Worm (Caenorhabditis elegans) whole organism, late embryonic: Measurements from ENCODE around the gene C30G12.1.

Experiments
- C08G9.2 ChIP-seq: sonication (generic microtip); optimal IDR thresholded peaks from 2 replicates; lab custom pipeline; 2016; ENCODE audit warnings: mild to moderate bottlenecking, missing genetic modification characterization, moderate library complexity, missing compliant biosample characterization
- F13H6.1 ChIP-seq: sonication (generic microtip); optimal IDR thresholded peaks from 2 replicates; lab custom pipeline; 2016; ENCODE audit warnings: missing genetic modification characterization, missing compliant biosample characterization
- K02D7.2 ChIP-seq: sonication (generic microtip); optimal IDR thresholded peaks from 2 replicates; lab custom pipeline; 2017; ENCODE audit warnings: mild to moderate bottlenecking, missing genetic modification characterization, missing compliant biosample characterization
- K09A11.1 ChIP-seq: sonication (generic microtip); optimal IDR thresholded peaks from 2 replicates; lab custom pipeline; 2017; ENCODE audit warnings: antibody characterized with exemption, mild to moderate bottlenecking, missing genetic modification characterization, missing compliant biosample characterization; ENCODE audit not compliant: insufficient read depth
- Y22D7AL.16 ChIP-seq: sonication (generic microtip); optimal IDR thresholded peaks from 2 replicates; lab custom pipeline; 2016; ENCODE audit warnings: missing genetic modification characterization, missing compliant biosample characterization
- ahr-1 ChIP-seq: sonication (generic microtip); optimal IDR thresholded peaks from 2 replicates; lab custom pipeline; 2016; ENCODE audit warnings: missing genetic modification characterization, missing compliant biosample characterization
- ama-1 ChIP-seq: fragments of 150-350 bp; optimal IDR thresholded peaks from 2 replicates; lab custom pipeline; 2014
- ceh-18 ChIP-seq: sonication (generic microtip); optimal IDR thresholded peaks from 2 replicates; lab custom pipeline; 2016; ENCODE audit warnings: missing genetic modification characterization, missing compliant biosample characterization
- ceh-2 ChIP-seq: sonication (generic microtip); optimal IDR thresholded peaks from 2 replicates; lab custom pipeline; 2016; ENCODE audit warnings: missing genotype, missing genetic modification characterization, missing compliant biosample characterization
- ceh-22 ChIP-seq: sonication (generic microtip); optimal IDR thresholded peaks from 2 replicates; lab custom pipeline; 2017; ENCODE audit warnings: missing biosample characterization, missing genetic modification characterization
- ceh-30 ChIP-seq: fragments of 150-350 bp; optimal IDR thresholded peaks from 2 replicates; lab custom pipeline; 2014; ENCODE audit warnings: missing biosample characterization, missing genetic modification characterization
- ceh-31 ChIP-seq: sonication (generic microtip); optimal IDR thresholded peaks from 2 replicates; lab custom pipeline; 2016; ENCODE audit warnings: missing genetic modification characterization, missing compliant biosample characterization
- ceh-34 ChIP-seq: sonication (generic microtip); optimal IDR thresholded peaks from 2 replicates; lab custom pipeline; 2016; ENCODE audit warnings: mild to moderate bottlenecking, missing genetic modification characterization, missing compliant biosample characterization
- ceh-45 ChIP-seq: fragments of 200-800 bp; sonication (Bioruptor generic); IDR thresholded peaks from 2 replicates; pipeline ENCODE4 v1.3.6; 2022; ENCODE audit warnings: missing genetic modification reagents, missing genetic modification characterization, missing compliant biosample characterization
- ceh-48 ChIP-seq: sonication (generic microtip); optimal IDR thresholded peaks from 2 replicates; lab custom pipeline; 2016; ENCODE audit warnings: missing genetic modification characterization, inconsistent platforms, missing compliant biosample characterization
- ceh-6 ChIP-seq: fragments of 200-800 bp; sonication (Bioruptor generic); optimal IDR thresholded peaks from 2 replicates; lab custom pipeline; 2018; ENCODE audit warnings: mild to moderate bottlenecking, missing genetic modification characterization, missing compliant biosample characterization
- dmd-4 ChIP-seq: sonication (generic microtip); optimal IDR thresholded peaks from 2 replicates; lab custom pipeline; 2016; ENCODE audit warnings: borderline replicate concordance, missing genetic modification characterization, missing compliant biosample characterization
- elt-4 ChIP-seq: sonication (generic microtip); optimal IDR thresholded peaks from 2 replicates; lab custom pipeline; 2016; ENCODE audit warnings: missing genetic modification characterization, missing compliant biosample characterization
- ets-4 ChIP-seq: sonication (generic microtip); optimal IDR thresholded peaks from 2 replicates; lab custom pipeline; 2016; ENCODE audit warnings: missing genetic modification characterization, missing compliant biosample characterization
- fax-1 ChIP-seq: sonication (generic microtip); optimal IDR thresholded peaks from 2 replicates; lab custom pipeline; 2016; ENCODE audit warnings: missing genotype, missing genetic modification characterization, missing compliant biosample characterization
- fkh-10 ChIP-seq: fragments of 150-350 bp; optimal IDR thresholded peaks from 2 replicates; lab custom pipeline; 2014; ENCODE audit warnings: missing biosample characterization, missing genetic modification reagents, missing genetic modification characterization
- hlh-13 ChIP-seq: fragments of 200-800 bp; sonication (Bioruptor generic); optimal IDR thresholded peaks from 2 replicates; lab custom pipeline; 2018; ENCODE audit warnings: mild to moderate bottlenecking, missing genetic modification characterization, missing compliant biosample characterization
- hlh-15 ChIP-seq: sonication (generic microtip); optimal IDR thresholded peaks from 2 replicates; lab custom pipeline; 2016; ENCODE audit warnings: missing genetic modification characterization, missing compliant biosample characterization
- hlh-8 ChIP-seq: sonication (generic microtip); optimal IDR thresholded peaks from 2 replicates; lab custom pipeline; 2016; ENCODE audit warnings: missing genotype, missing genetic modification characterization, missing compliant biosample characterization
- madf-2 ChIP-seq: sonication (generic microtip); optimal IDR thresholded peaks from 2 replicates; lab custom pipeline; 2017; ENCODE audit warnings: missing genetic modification characterization, missing compliant biosample characterization
- mec-3 ChIP-seq: sonication (generic microtip); optimal IDR thresholded peaks from 2 replicates; lab custom pipeline; 2016; ENCODE audit warnings: borderline replicate concordance, missing genetic modification characterization, missing compliant biosample characterization
- nfya-1 ChIP-seq: sonication (generic microtip); optimal IDR thresholded peaks from 2 replicates; lab custom pipeline; 2017; ENCODE audit warnings: missing genetic modification characterization, mild to moderate bottlenecking, missing compliant biosample characterization, antibody characterized with exemption, moderate library complexity
- nhr-11 ChIP-seq: fragments of 150-350 bp; optimal IDR thresholded peaks from 2 replicates; lab custom pipeline; 2014; ENCODE audit warnings: missing biosample characterization, missing genetic modification characterization
- nhr-232 ChIP-seq: sonication (generic microtip); optimal IDR thresholded peaks from 2 replicates; lab custom pipeline; 2016; ENCODE audit warnings: missing genetic modification characterization, missing compliant biosample characterization
- npax-4 ChIP-seq: sonication (generic microtip); optimal IDR thresholded peaks from 2 replicates; lab custom pipeline; 2016; ENCODE audit warnings: missing genetic modification characterization, missing compliant biosample characterization
- odd-2 ChIP-seq: sonication (generic microtip); optimal IDR thresholded peaks from 2 replicates; lab custom pipeline; 2017; ENCODE audit warnings: antibody characterized with exemption, mild to moderate bottlenecking, missing genetic modification characterization, missing compliant biosample characterization
- pag-3 ChIP-seq: sonication (generic microtip); optimal IDR thresholded peaks from 2 replicates; lab custom pipeline; 2016; ENCODE audit warnings: missing compliant biosample characterization, missing genetic modification characterization, borderline replicate concordance
- pat-9 ChIP-seq: fragments of 200-800 bp; sonication (Bioruptor generic); optimal IDR thresholded peaks from 2 replicates; lab custom pipeline; 2018; ENCODE audit warnings: mild to moderate bottlenecking, missing genetic modification characterization, moderate library complexity, missing compliant biosample characterization
- pqm-1 ChIP-seq: sonication (generic microtip); optimal IDR thresholded peaks from 2 replicates; lab custom pipeline; 2016; ENCODE audit warnings: missing genetic modification characterization, missing compliant biosample characterization
- ref-2 ChIP-seq: sonication (generic microtip); optimal IDR thresholded peaks from 2 replicates; lab custom pipeline; 2016; ENCODE audit warnings: missing genetic modification characterization, missing compliant biosample characterization
- rnt-1 ChIP-seq: sonication (generic microtip); optimal IDR thresholded peaks from 2 replicates; lab custom pipeline; 2016; ENCODE audit warnings: missing genetic modification characterization, missing compliant biosample characterization
- sdc-2 ChIP-seq: sonication (generic microtip); optimal IDR thresholded peaks from 2 replicates; lab custom pipeline; 2016; ENCODE audit warnings: missing genotype, missing genetic modification characterization, missing compliant biosample characterization
- sox-2 ChIP-seq: fragments of 200-800 bp; sonication (Bioruptor generic); IDR thresholded peaks from 2 replicates; pipeline ENCODE4 v1.3.6; 2022; ENCODE audit warnings: missing genetic modification reagents, missing genetic modification characterization, missing compliant biosample characterization
- syd-9 ChIP-seq: sonication (generic microtip); optimal IDR thresholded peaks from 2 replicates; lab custom pipeline; 2016; ENCODE audit warnings: mild to moderate bottlenecking, missing genetic modification characterization, moderate library complexity, missing compliant biosample characterization
- tbx-2 ChIP-seq: sonication (generic microtip); optimal IDR thresholded peaks from 2 replicates; lab custom pipeline; 2016; ENCODE audit warnings: missing genetic modification characterization, missing compliant biosample characterization
- tbx-7 ChIP-seq: sonication (generic microtip); optimal IDR thresholded peaks from 2 replicates; lab custom pipeline; 2016; ENCODE audit warnings: missing genotype, missing genetic modification characterization, missing compliant biosample characterization
- unc-3 ChIP-seq, 2 experiments: fragments of 200-800 bp in 1 of 2; sonication (Bioruptor generic) in 1 of 2; sonication (generic microtip) in 1 of 2; conservative IDR thresholded peaks in 1 of 2; optimal IDR thresholded peaks in 1 of 2; 2 replicates each; pipeline versions ENCODE4 v1.3.6 to Lab custom; 2016 to 2022; ENCODE audit warnings: missing compliant biosample characterization in 2 of 2, missing genetic modification characterization in 2 of 2, missing genetic modification reagents in 1 of 2
- unc-42 ChIP-seq: sonication (generic microtip); optimal IDR thresholded peaks from 2 replicates; lab custom pipeline; 2016; ENCODE audit warnings: missing genotype, missing genetic modification characterization, missing compliant biosample characterization
- unc-55 ChIP-seq: sonication (generic microtip); optimal IDR thresholded peaks from 2 replicates; lab custom pipeline; 2017; ENCODE audit warnings: missing biosample characterization, missing genetic modification reagents, missing genetic modification characterization
- zip-5 ChIP-seq: sonication (generic microtip); optimal IDR thresholded peaks from 2 replicates; lab custom pipeline; 2016; ENCODE audit warnings: missing genetic modification characterization, missing compliant biosample characterization
- ztf-16 ChIP-seq: sonication (generic microtip); optimal IDR thresholded peaks from 2 replicates; lab custom pipeline; 2017; ENCODE audit warnings: missing genetic modification characterization, missing compliant biosample characterization

The C30G12.1 gene

DNA sequence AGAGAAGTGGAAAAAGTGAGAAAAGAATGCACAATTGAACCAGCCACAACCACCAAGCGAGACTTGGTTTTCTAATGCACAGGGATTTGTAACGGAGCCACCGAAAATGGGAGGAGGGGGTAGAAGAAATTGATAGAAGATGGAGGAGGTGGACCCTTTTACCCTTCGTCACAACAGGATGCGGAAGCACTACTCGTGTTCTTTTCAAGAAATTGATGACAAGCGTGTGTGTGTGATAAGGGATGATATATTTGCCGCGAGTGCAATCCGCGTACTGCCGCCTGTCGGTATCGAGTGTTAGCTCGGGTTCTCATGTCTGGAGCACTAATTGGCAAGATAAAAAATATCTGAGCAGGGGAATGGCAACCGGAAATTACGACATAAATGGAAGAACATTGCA is 24.8 kb downstream of the C30G12.1 start, which contains the start of gene F21D12.3:
Gene F21D12.3 (minus strand): TSS at position 101 of the 400 bp plus-strand sequence.
- TF ChIP-seq sdc-2 (tag; lab: Kevin White, UChicago) (no peak), tbx-7 (tag; lab: Kevin White, UChicago) (no peak), unc-3 (GFP tag; conservative IDR thresholded peaks at IDR 0.05; lab: Robert Waterston, UW) (no peak), unc-3 (tag; optimal IDR thresholded peaks at IDR 0.05; lab: Kevin White, UChicago) (no peak), ahr-1 (tag; lab: Kevin White, UChicago) (no peak), nhr-232 (tag; lab: Kevin White, UChicago) (no peak), ama-1 (lab: Kevin White, UChicago) (no peak), madf-2 (tag; lab: Kevin White, UChicago) (no peak), rnt-1 (tag; lab: Kevin White, UChicago) (no peak), elt-4 (tag; lab: Kevin White, UChicago) (no peak), pag-3 (tag; lab: Kevin White, UChicago) (no peak), ceh-18 (tag; lab: Kevin White, UChicago) (no peak), nhr-11 (tag; lab: Kevin White, UChicago) (no peak), ztf-16 (no peak)

DNA sequence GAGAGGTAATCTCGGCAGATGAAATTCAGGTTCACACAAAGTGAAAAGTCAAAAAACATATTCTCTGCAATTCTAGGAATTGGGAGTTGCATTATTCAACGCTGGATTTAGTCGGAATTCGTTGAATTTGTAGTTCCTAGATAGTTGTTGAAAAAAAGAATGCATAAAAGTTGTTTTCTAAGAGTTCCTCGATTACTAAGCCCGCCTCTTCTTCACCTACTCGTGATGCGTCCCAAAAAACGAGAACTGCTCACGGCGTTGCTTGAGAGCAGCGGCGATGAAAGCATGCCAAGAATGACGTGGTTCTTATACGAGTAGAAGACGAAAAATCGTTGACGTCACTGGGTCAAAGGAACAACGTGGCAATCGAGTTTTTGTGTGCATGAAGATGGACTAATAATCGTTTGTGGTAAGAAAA is 25.9 kb downstream of the C30G12.1 start:
- TF ChIP-seq pqm-1 (tag; lab: Kevin White, UChicago) (no peak), dmd-4 (tag; lab: Kevin White, UChicago) (no peak), ceh-34 (tag; lab: Kevin White, UChicago) (no peak), ceh-45 (GFP tag; lab: Robert Waterston, UW) (no peak), ceh-2 (tag; lab: Kevin White, UChicago) (no peak), K02D7.2 (tag; lab: Kevin White, UChicago) (no peak), Y22D7AL.16 (tag; lab: Kevin White, UChicago) (no peak), odd-2 (tag; lab: Kevin White, UChicago) (no peak), ets-4 (tag; lab: Kevin White, UChicago) (no peak), ceh-48 (tag; lab: Kevin White, UChicago) (no peak), ceh-6 (GFP tag; lab: Kevin White, UChicago) (no peak), unc-42 (tag; lab: Kevin White, UChicago) (no peak), sox-2 (no peak), unc-55 (GFP tag; lab: Kevin White, UChicago) (no peak), npax-4 (tag; lab: Kevin White, UChicago) (no peak), pat-9 (tag; lab: Kevin White, UChicago) (no peak), fax-1 (tag; lab: Kevin White, UChicago) (no peak), ceh-30 (tag; lab: Kevin White, UChicago) (no peak), zip-5 (tag; lab: Kevin White, UChicago) (no peak)

ce11 chrII:7326199-7326598 is 27.1 kb downstream of the C30G12.1 start:
- TF ChIP-seq F13H6.1 (tag; lab: Kevin White, UChicago), result no peak
- no peak for TF ChIP-seq syd-9
- TF ChIP-seq hlh-8 (tag; lab: Kevin White, UChicago), result no peak
- no peak for TF ChIP-seq ceh-22
- no peak for TF ChIP-seq K02D7.2 (tag; lab: Kevin White, UChicago)
- TF ChIP-seq unc-42 (tag; lab: Kevin White, UChicago), result peak; percentile 25
- TF ChIP-seq pag-3 (tag; lab: Kevin White, UChicago), result no peak
- TF ChIP-seq ceh-48 (tag; lab: Kevin White, UChicago), result no peak
- no peak for TF ChIP-seq nfya-1 (tag; lab: Kevin White, UChicago)
- TF ChIP-seq, all 69 proteins: peak for 1

DNA sequence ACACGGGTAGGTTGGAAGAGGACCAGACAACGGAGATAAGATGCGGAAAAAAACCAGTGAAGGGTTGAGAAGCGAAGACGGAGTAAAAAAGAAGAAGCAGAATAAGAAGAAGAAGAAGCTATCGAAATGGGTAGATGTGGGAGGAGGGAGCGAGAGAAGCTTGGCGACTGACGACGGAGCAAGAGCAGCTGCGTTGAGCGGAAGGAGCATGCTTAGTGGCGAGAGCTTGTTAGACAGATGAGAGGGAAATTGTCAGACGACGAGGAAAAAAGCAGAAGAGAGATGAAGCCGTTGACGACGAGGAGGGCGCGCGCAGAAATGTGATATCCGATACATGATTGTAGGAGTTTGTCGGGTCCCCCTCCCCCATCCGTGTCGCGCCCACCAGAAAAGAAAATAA is 27.9 kb downstream of the C30G12.1 start:
- TF ChIP-seq npax-4 (tag; lab: Kevin White, UChicago) (no peak), hlh-13 (GFP tag; lab: Kevin White, UChicago) (no peak), unc-55 (GFP tag; lab: Kevin White, UChicago) (peak; percentile 8), tbx-2 (peak; percentile 11), zip-5 (tag; lab: Kevin White, UChicago) (no peak), ref-2 (tag; lab: Kevin White, UChicago) (no peak), unc-42 (tag; lab: Kevin White, UChicago) (peak; percentile 68), sdc-2 (tag; lab: Kevin White, UChicago) (no peak), mec-3 (no peak), elt-4 (tag; lab: Kevin White, UChicago) (no peak), K09A11.1 (tag; lab: Kevin White, UChicago) (no peak), F13H6.1 (tag; lab: Kevin White, UChicago) (no peak), ceh-34 (tag; lab: Kevin White, UChicago) (peak; percentile 79), ceh-31 (tag; lab: Kevin White, UChicago) (peak; percentile 63), hlh-15 (no peak), C08G9.2 (tag; lab: Kevin White, UChicago) (no peak), unc-3 (GFP tag; conservative IDR thresholded peaks at IDR 0.05; lab: Robert Waterston, UW) (no peak), unc-3 (tag; optimal IDR thresholded peaks at IDR 0.05; lab: Kevin White, UChicago) (no peak), K02D7.2 (tag; lab: Kevin White, UChicago) (no peak), fkh-10 (GFP tag; lab: Kevin White, UChicago) (peak; percentile 29)
